Fruit fly (Drosophila melanogaster): ENCODE results near the gene Prx2.

- no peak for TF ChIP-seq EcR (GFP tag; optimal IDR thresholded peaks at IDR 0.05)
- no peak for TF ChIP-seq pan (optimal IDR thresholded peaks at IDR 0.05)
Observed at dm6 chrX:13374154-13374536, 44.5 kb downstream of the Prx2 start.

Measured in whole organism.